Fruit fly (Drosophila melanogaster) whole organism, embryonic: ENCODE data around the gene TBC1D16.
A peak's percentile ranks its signal among the peaks of the same experiment; 100 is the strongest.

Experiments
- Asciz ChIP-seq: fragments of 200-800 bp; sonication (Bioruptor generic); optimal IDR thresholded peaks from 2 replicates; lab custom pipeline; 2017; ENCODE audit warnings: missing biosample characterization, mild to moderate bottlenecking, missing genetic modification characterization, missing genetic modification reagents
- Bgb ChIP-seq: fragments of 200-800 bp; sonication (Bioruptor generic); IDR thresholded peaks from 2 replicates; pipeline ENCODE4 v1.3.6; 2022; ENCODE audit warnings: missing biosample characterization, missing genetic modification characterization; ENCODE audit not compliant: partially characterized antibody
- CG10654 ChIP-seq: fragments of 200-800 bp; sonication (Bioruptor generic); optimal IDR thresholded peaks from 2 replicates; lab custom pipeline; 2016; ENCODE audit warnings: missing biosample characterization, missing genetic modification characterization
- CG11247 ChIP-seq: fragments of 200-800 bp; sonication (Bioruptor generic); IDR thresholded peaks from 2 replicates; pipeline ENCODE4 v1.3.6; 2022; ENCODE audit warnings: missing biosample characterization, missing genetic modification characterization
- CG11723 ChIP-seq: fragments of 200-800 bp; sonication (Bioruptor generic); optimal IDR thresholded peaks from 2 replicates; lab custom pipeline; 2017; ENCODE audit warnings: missing biosample characterization, mild to moderate bottlenecking, missing genetic modification characterization
- CG12236 ChIP-seq: fragments of 200-800 bp; sonication (Bioruptor generic); optimal IDR thresholded peaks from 2 replicates; lab custom pipeline; 2016; ENCODE audit warnings: missing biosample characterization, missing genetic modification characterization
- CG14860 ChIP-seq: fragments of 200-800 bp; sonication (Bioruptor generic); IDR thresholded peaks from 3 replicates; pipeline ENCODE4 v1.3.6; 2022; ENCODE audit warnings: missing biosample characterization, missing genetic modification characterization; ENCODE audit not compliant: partially characterized antibody
- CG15601 ChIP-seq: fragments of 200-800 bp; sonication (Bioruptor generic); optimal IDR thresholded peaks from 3 replicates; lab custom pipeline; 2019; ENCODE audit warnings: missing biosample characterization, mild to moderate bottlenecking, missing genetic modification characterization, moderate library complexity
- CG1792 ChIP-seq: fragments of 200-800 bp; sonication (Bioruptor generic); optimal IDR thresholded peaks from 2 replicates; lab custom pipeline; 2016; ENCODE audit warnings: missing biosample characterization, missing genetic modification characterization
- CG18011 ChIP-seq: fragments of 200-800 bp; sonication (Bioruptor generic); optimal IDR thresholded peaks from 2 replicates; lab custom pipeline; 2017; ENCODE audit warnings: missing biosample characterization, missing genetic modification characterization, mild to moderate bottlenecking, moderate library complexity, missing genotype
- CG30403 ChIP-seq: fragments of 200-800 bp; sonication (Bioruptor generic); optimal IDR thresholded peaks from 3 replicates; lab custom pipeline; 2016; ENCODE audit warnings: missing biosample characterization, missing genetic modification characterization
- CG42726 ChIP-seq: fragments of 200-800 bp; sonication (Bioruptor generic); IDR thresholded peaks from 2 replicates; pipeline ENCODE4 v1.3.6; 2022; ENCODE audit warnings: missing biosample characterization, missing genetic modification characterization; ENCODE audit not compliant: partially characterized antibody
- CG4404 ChIP-seq: fragments of 200-800 bp; sonication (Bioruptor generic); IDR thresholded peaks from 2 replicates; pipeline ENCODE4 v1.3.6; 2022; ENCODE audit warnings: missing biosample characterization, missing genetic modification characterization
- CG4730 ChIP-seq: fragments of 200-800 bp; sonication (Bioruptor generic); IDR thresholded peaks from 2 replicates; pipeline ENCODE4 v1.3.6; 2022; ENCODE audit warnings: missing biosample characterization, missing genetic modification characterization
- CG5245 ChIP-seq: fragments of 200-800 bp; sonication (Bioruptor generic); optimal IDR thresholded peaks from 3 replicates; lab custom pipeline; 2016; ENCODE audit warnings: missing biosample characterization, missing genetic modification characterization
- CG6654 ChIP-seq: fragments of 200-800 bp; sonication (Bioruptor generic); optimal IDR thresholded peaks from 2 replicates; lab custom pipeline; 2017; ENCODE audit warnings: missing biosample characterization, mild to moderate bottlenecking, missing genetic modification characterization
- CG8089 ChIP-seq: fragments of 200-800 bp; sonication (Bioruptor generic); optimal IDR thresholded peaks from 3 replicates; lab custom pipeline; 2016; ENCODE audit warnings: missing biosample characterization, missing genetic modification characterization
- CG9437 ChIP-seq: fragments of 200-800 bp; sonication (Bioruptor generic); optimal IDR thresholded peaks from 2 replicates; lab custom pipeline; 2018; ENCODE audit warnings: missing biosample characterization, mild to moderate bottlenecking, missing genetic modification characterization
- Dref ChIP-seq: fragments of 200-800 bp; sonication (Bioruptor generic); IDR thresholded peaks from 2 replicates; pipeline ENCODE4 v1.3.6; 2022; ENCODE audit warnings: missing biosample characterization, missing genetic modification characterization
- Ets65A ChIP-seq: fragments of 200-800 bp; sonication (Bioruptor generic); peaks from one replicate; lab custom pipeline; 2016; ENCODE audit warnings: missing biosample characterization, missing genetic modification characterization
- HLH3B ChIP-seq: fragments of 200-800 bp; sonication (Bioruptor generic); IDR thresholded peaks from 2 replicates; pipeline ENCODE4 v1.3.6; 2022; ENCODE audit warnings: missing biosample characterization, missing genetic modification characterization
- Hmx ChIP-seq: fragments of 200-800 bp; sonication (Bioruptor generic); optimal IDR thresholded peaks from 2 replicates; lab custom pipeline; 2016; ENCODE audit warnings: missing biosample characterization, missing genetic modification characterization
- MBD-R2 ChIP-seq: fragments of 200-800 bp; sonication (Bioruptor generic); IDR thresholded peaks from 2 replicates; pipeline ENCODE4 v1.3.6; 2022; ENCODE audit warnings: missing biosample characterization, missing genetic modification characterization
- Ptx1 ChIP-seq: fragments of 200-800 bp; sonication (Bioruptor generic); IDR thresholded peaks from 2 replicates; pipeline ENCODE4 v1.3.6; 2022; ENCODE audit warnings: missing biosample characterization, missing genetic modification characterization
- Side ChIP-seq: fragments of 200-800 bp; sonication (Bioruptor generic); optimal IDR thresholded peaks from 2 replicates; lab custom pipeline; 2016; ENCODE audit warnings: missing biosample characterization, missing genetic modification characterization
- Xbp1 ChIP-seq: fragments of 200-800 bp; sonication (Bioruptor generic); optimal IDR thresholded peaks from 3 replicates; lab custom pipeline; 2016; ENCODE audit warnings: missing biosample characterization, mild to moderate bottlenecking, missing genetic modification characterization
- al ChIP-seq: fragments of 200-800 bp; sonication (Bioruptor generic); IDR thresholded peaks from 2 replicates; pipeline ENCODE4 v1.3.6; 2022; ENCODE audit warnings: missing biosample characterization, missing genetic modification characterization
- bowl ChIP-seq: fragments of 200-800 bp; sonication (Bioruptor generic); IDR thresholded peaks from 2 replicates; pipeline ENCODE4 v1.3.6; 2022; ENCODE audit warnings: missing biosample characterization, missing genetic modification characterization
- cad ChIP-seq: fragments of >200 bp; optimal IDR thresholded peaks from 2 replicates; lab custom pipeline; 2017; ENCODE audit warnings: missing biosample characterization, missing genetic modification characterization
- chif ChIP-seq, 2 experiments: fragments of 200-800 bp; sonication (Bioruptor generic); optimal IDR thresholded peaks; 3 replicates each; lab custom pipeline; 2016; ENCODE audit warnings: missing biosample characterization in 2 of 2, missing genetic modification characterization in 2 of 2
- crol ChIP-seq: fragments of 200-800 bp; sonication (Bioruptor generic); IDR thresholded peaks from 2 replicates; pipeline ENCODE4 v1.3.6; 2022; ENCODE audit warnings: missing biosample characterization, missing genetic modification characterization
- disco-r ChIP-seq: fragments of 200-800 bp; sonication (Bioruptor generic); optimal IDR thresholded peaks from 2 replicates; lab custom pipeline; 2016; ENCODE audit warnings: missing biosample characterization, missing genetic modification characterization
- dpn ChIP-seq, 2 experiments: fragments of 200-800 bp; sonication (Bioruptor generic); optimal IDR thresholded peaks; 3 replicates each; lab custom pipeline; 2016; ENCODE audit warnings: missing biosample characterization in 2 of 2, missing genetic modification characterization in 2 of 2
- emc ChIP-seq: fragments of 200-800 bp; sonication (Bioruptor generic); optimal IDR thresholded peaks from 2 replicates; lab custom pipeline; 2016; ENCODE audit warnings: missing biosample characterization, missing genetic modification characterization
- en ChIP-seq: fragments of 200-800 bp; sonication (Bioruptor generic); optimal IDR thresholded peaks from 2 replicates; lab custom pipeline; 2016; ENCODE audit warnings: missing biosample characterization, missing genetic modification characterization
- esg ChIP-seq: fragments of 200-800 bp; sonication (Bioruptor generic); conservative IDR thresholded peaks from 2 replicates; pipeline ENCODE4 v1.3.6; 2022; ENCODE audit warnings: missing biosample characterization, missing genetic modification characterization
- eyg ChIP-seq: fragments of 200-800 bp; sonication (Bioruptor generic); optimal IDR thresholded peaks from 3 replicates; lab custom pipeline; 2016; ENCODE audit warnings: missing biosample characterization, missing genetic modification characterization
- fd64A ChIP-seq: fragments of 200-800 bp; sonication (Bioruptor generic); optimal IDR thresholded peaks from 3 replicates; lab custom pipeline; 2018; ENCODE audit warnings: missing biosample characterization, mild to moderate bottlenecking, missing genetic modification characterization
- grn ChIP-seq: fragments of 200-800 bp; sonication (Bioruptor generic); optimal IDR thresholded peaks from 3 replicates; lab custom pipeline; 2017; ENCODE audit warnings: missing biosample characterization, missing genetic modification characterization
- hbn ChIP-seq: fragments of 200-800 bp; sonication (Bioruptor generic); IDR thresholded peaks from 2 replicates; pipeline ENCODE4 v1.3.6; 2022; ENCODE audit warnings: missing biosample characterization, missing genetic modification characterization; ENCODE audit not compliant: partially characterized antibody
- ind ChIP-seq: fragments of 200-800 bp; sonication (Bioruptor generic); optimal IDR thresholded peaks from 3 replicates; lab custom pipeline; 2016; ENCODE audit warnings: missing biosample characterization, missing genetic modification characterization
- klu ChIP-seq: fragments of 200-800 bp; sonication (Bioruptor generic); IDR thresholded peaks from 2 replicates; pipeline ENCODE4 v1.3.6; 2022; ENCODE audit warnings: missing biosample characterization, missing genetic modification characterization
- kni ChIP-seq: fragments of 200-800 bp; sonication (Bioruptor generic); optimal IDR thresholded peaks from 3 replicates; lab custom pipeline; 2017; ENCODE audit warnings: mild to moderate bottlenecking, missing biosample characterization, missing genetic modification reagents, missing genetic modification characterization
- mirr ChIP-seq: fragments of 200-800 bp; sonication (Bioruptor generic); optimal IDR thresholded peaks from 3 replicates; lab custom pipeline; 2018; ENCODE audit warnings: missing biosample characterization, mild to moderate bottlenecking, missing genetic modification characterization
- mld ChIP-seq: fragments of 200-800 bp; sonication (Bioruptor generic); IDR thresholded peaks from 3 replicates; pipeline ENCODE4 v1.3.6; 2022; ENCODE audit warnings: missing biosample characterization, missing genetic modification characterization; ENCODE audit not compliant: partially characterized antibody
- pnt ChIP-seq: fragments of 200-800 bp; sonication (Bioruptor generic); optimal IDR thresholded peaks from 3 replicates; lab custom pipeline; 2016; ENCODE audit warnings: missing biosample characterization, missing genetic modification characterization
- sd ChIP-seq: fragments of 200-800 bp; sonication (Bioruptor generic); optimal IDR thresholded peaks from 3 replicates; lab custom pipeline; 2018; ENCODE audit warnings: missing biosample characterization, mild to moderate bottlenecking, missing genetic modification characterization, moderate library complexity
- sim ChIP-seq: fragments of 200-800 bp; sonication (Bioruptor generic); IDR thresholded peaks from 2 replicates; pipeline ENCODE4 v1.3.6; 2022; ENCODE audit warnings: missing biosample characterization, missing genetic modification characterization
- tio ChIP-seq: fragments of 200-800 bp; sonication (Bioruptor generic); optimal IDR thresholded peaks from 2 replicates; lab custom pipeline; 2017; ENCODE audit warnings: missing biosample characterization, missing genetic modification characterization, inconsistent platforms
- ttk ChIP-seq: fragments of 200-800 bp; sonication (Bioruptor generic); IDR thresholded peaks from 2 replicates; pipeline ENCODE4 v2.1.2; 2022; ENCODE audit warnings: missing biosample characterization, missing genetic modification characterization

TBC1D16 gene

dm6 chr2L:10430802-10431476 is 4.5 kb downstream of the TBC1D16 start, which contains the start of the genes Bug22 and TfIIB (continued):
- TF ChIP-seq Ets65A (GFP tag; lab: Kevin White, UChicago) (peak; percentile 94), Hmx (peak; percentile 26), pnt (GFP tag; lab: Kevin White, UChicago) (peak; percentile 43), CG12236 (GFP tag; lab: Kevin White, UChicago) (peak; percentile 41), Asciz (GFP tag; lab: Kevin White, UChicago) (peak; percentile 37), CG1792 (peak; percentile 50), hbn (GFP tag; lab: Robert Waterston, UW) (no peak), CG9437 (peak; percentile 34), CG42726 (GFP tag; lab: Robert Waterston, UW) (no peak), chif (GFP tag; optimal IDR thresholded peaks at IDR 0.05; lab: Kevin White, UChicago) (peak; percentile 35 to 41), kni (no peak), klu (GFP tag; lab: Robert Waterston, UW) (no peak), ttk (GFP tag; lab: Robert Waterston, UW) (peak; percentile 61), Dref (GFP tag; lab: Robert Waterston, UW) (peak; percentile 67), esg (GFP tag; lab: Robert Waterston, UW) (peak; percentile 41; the same call in 1 of the 2 replicates), en (GFP tag; lab: Kevin White, UChicago) (no peak), CG5245 (peak; percentile 67), CG10654 (peak; percentile 50), CG4730 (peak; percentile 32; the same call in 1 of the 2 replicates), Xbp1 (peak; percentile 83), HLH3B (GFP tag; lab: Robert Waterston, UW) (peak; percentile 58), bowl (no peak), Bgb (peak; percentile 19; the same call in 1 of the 2 replicates), ind (peak; percentile 74), CG18011 (peak; percentile 61), sd (tag; lab: Kevin White, UChicago) (no peak), emc (GFP tag; lab: Kevin White, UChicago) (no peak), CG11247 (peak; percentile 58; the same call in 1 of the 2 replicates), tio (GFP tag; lab: Kevin White, UChicago) (no peak), mirr (GFP tag; lab: Kevin White, UChicago) (peak; percentile 45), CG14860 (0 out of 3 replicates have a peak, but pooled peaks have one; percentile 49), CG4404 (GFP tag; lab: Robert Waterston, UW) (no peak), al (GFP tag; lab: Robert Waterston, UW) (no peak), CG6654 (no peak), disco-r (GFP tag; lab: Kevin White, UChicago) (no peak), CG30403 (GFP tag; lab: Kevin White, UChicago) (peak; percentile 88), eyg (no peak), Side (GFP tag; lab: Kevin White, UChicago) (peak; percentile 37), CG8089 (GFP tag; lab: Kevin White, UChicago) (peak; percentile 27), crol (GFP tag; lab: Robert Waterston, UW) (no peak), MBD-R2 (GFP tag; lab: Robert Waterston, UW) (peak; percentile 89), dpn (GFP tag; optimal IDR thresholded peaks at IDR 0.05; lab: Kevin White, UChicago) (peak; percentile 46 to 84), mld (GFP tag; lab: Robert Waterston, UW) (no peak), grn (no peak), CG15601 (tag; lab: Kevin White, UChicago) (peak; percentile 61), fd64A (GFP tag; lab: Kevin White, UChicago) (no peak), CG11723 (GFP tag; lab: Kevin White, UChicago) (peak; percentile 94), sim (GFP tag; lab: Robert Waterston, UW) (no peak), Ptx1 (GFP tag; lab: Robert Waterston, UW) (peak; percentile 75), cad (no peak)
